Worm (Caenorhabditis elegans): Measurements from ENCODE around the gene srlf-21.

DNA sequence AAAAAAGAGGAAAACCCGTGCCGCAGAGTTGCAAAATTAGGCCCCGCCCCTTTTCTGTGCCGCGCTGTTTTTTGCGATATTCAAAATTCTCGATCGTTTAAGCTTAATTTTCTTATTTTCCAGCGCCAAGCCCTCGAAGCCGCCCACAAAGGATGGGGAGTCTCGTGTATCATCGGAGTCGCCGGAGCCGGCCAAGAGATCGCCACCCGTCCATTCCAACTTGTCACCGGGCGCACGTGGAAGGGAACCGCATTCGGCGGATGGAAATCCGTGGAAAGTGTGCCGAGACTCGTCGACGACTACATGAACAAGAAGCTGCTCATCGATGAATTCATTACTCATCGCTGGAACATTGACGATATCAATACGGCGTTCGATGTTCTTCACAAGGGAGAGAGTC lies 25.4 kb upstream of the srlf-21 start:
- TF ChIP-seq aly-2 (tag; optimal IDR thresholded peaks at IDR 0.05) = no peak
- TF ChIP-seq nhr-6 (tag; optimal IDR thresholded peaks at IDR 0.05) = no peak
- no peak for TF ChIP-seq unc-62 (GFP tag; optimal IDR thresholded peaks at IDR 0.05)
- no peak for TF ChIP-seq ztf-11 (tag; optimal IDR thresholded peaks at IDR 0.05)
- TF ChIP-seq nhr-11 (tag; optimal IDR thresholded peaks at IDR 0.05) = no peak
- TF ChIP-seq unc-55 (GFP tag; optimal IDR thresholded peaks at IDR 0.05) = no peak
- TF ChIP-seq nhr-10 (tag; optimal IDR thresholded peaks at IDR 0.05) = no peak
- TF ChIP-seq elt-3 (tag; optimal IDR thresholded peaks at IDR 0.05) = no peak
- TF ChIP-seq R02D3.7 (tag; optimal IDR thresholded peaks at IDR 0.05) = no peak
- TF ChIP-seq lin-39 (tag; optimal IDR thresholded peaks at IDR 0.05) = no peak
- no peak for TF ChIP-seq ceh-82 (tag; optimal IDR thresholded peaks at IDR 0.05)
